Worm (Caenorhabditis elegans) whole organism, L4 larva: ENCODE data around the gene lem-2.

Source experiments
- F26F4.8 ChIP-seq: fragments of 200-800 bp; sonication (Bioruptor generic); conservative IDR thresholded peaks from 2 replicates; pipeline ENCODE4 v1.3.6; 2022; ENCODE audit warnings: missing genetic modification characterization, missing compliant biosample characterization
- F37D6.2 ChIP-seq: sonication (generic microtip); optimal IDR thresholded peaks from 2 replicates; lab custom pipeline; 2016; ENCODE audit warnings: mild to moderate bottlenecking, missing genetic modification characterization, missing compliant biosample characterization
- F49E8.2 ChIP-seq: sonication (generic microtip); optimal IDR thresholded peaks from 2 replicates; lab custom pipeline; 2016; ENCODE audit warnings: missing compliant biosample characterization, mild to moderate bottlenecking, missing genetic modification characterization, borderline replicate concordance
- T26A8.4 ChIP-seq: fragments of 200-800 bp; sonication (Bioruptor generic); IDR thresholded peaks from 2 replicates; pipeline ENCODE4 v1.3.6; 2022; ENCODE audit warnings: missing genetic modification characterization, missing compliant biosample characterization
- Y48G9A.11 ChIP-seq: fragments of 200-800 bp; sonication (Bioruptor generic); IDR thresholded peaks from 2 replicates; pipeline ENCODE4 v1.3.6; 2022; ENCODE audit warnings: missing genetic modification reagents, missing genetic modification characterization, missing compliant biosample characterization
- Y5F2A.4 ChIP-seq: fragments of 200-800 bp; sonication (Bioruptor generic); optimal IDR thresholded peaks from 2 replicates; lab custom pipeline; 2018; ENCODE audit warnings: mild to moderate bottlenecking, missing genetic modification characterization, missing compliant biosample characterization
- Y75B8A.6 ChIP-seq: fragments of 200-800 bp; sonication (Bioruptor generic); IDR thresholded peaks from 2 replicates; pipeline ENCODE4 v1.3.6; 2022; ENCODE audit warnings: missing genetic modification reagents, missing genetic modification characterization, missing compliant biosample characterization
- ZK546.5 ChIP-seq, 2 experiments: sonication (generic microtip); optimal IDR thresholded peaks; 2 replicates each; lab custom pipeline; 2017; ENCODE audit warnings: missing biosample characterization in 2 of 2, missing genetic modification characterization in 2 of 2
- aha-1 ChIP-seq: fragments of 150-350 bp; peaks from one replicate; lab custom pipeline; 2014; ENCODE audit warnings: missing biosample characterization, missing genetic modification characterization
- aly-2 ChIP-seq: sonication (generic microtip); optimal IDR thresholded peaks from 2 replicates; lab custom pipeline; 2018; ENCODE audit warnings: missing biosample characterization, missing genetic modification characterization
- arid-1 ChIP-seq: fragments of 200-800 bp; sonication (Bioruptor generic); conservative IDR thresholded peaks from 2 replicates; pipeline ENCODE4 v1.3.6; 2022; ENCODE audit warnings: missing genetic modification reagents, missing genetic modification characterization, missing compliant biosample characterization
- ceh-32 ChIP-seq: sonication (generic microtip); optimal IDR thresholded peaks from 2 replicates; lab custom pipeline; 2016; ENCODE audit warnings: mild to moderate bottlenecking, missing genetic modification characterization, missing compliant biosample characterization; ENCODE audit not compliant: poor library complexity
- ceh-44 ChIP-seq: fragments of 200-800 bp; sonication (Bioruptor generic); IDR thresholded peaks from 2 replicates; pipeline ENCODE4 v1.3.6; 2022; ENCODE audit warnings: missing genetic modification reagents, missing genetic modification characterization, missing compliant biosample characterization
- cey-2 ChIP-seq: sonication (generic microtip); optimal IDR thresholded peaks from 3 replicates; lab custom pipeline; 2017; ENCODE audit warnings: missing genetic modification characterization, mild to moderate bottlenecking, missing compliant biosample characterization, antibody characterized with exemption, borderline replicate concordance; ENCODE audit not compliant: insufficient read depth
- daf-16 ChIP-seq, 3 experiments: sonication (generic microtip); optimal IDR thresholded peaks; 2 replicates each; lab custom pipeline; 2016 to 2017; ENCODE audit warnings: missing genetic modification characterization in 3 of 3, missing genetic modification reagents in 3 of 3, mild to moderate bottlenecking in 2 of 3, missing compliant biosample characterization in 2 of 3, missing biosample characterization in 1 of 3, moderate library complexity in 1 of 3
- daf-19 ChIP-seq: fragments of 200-800 bp; sonication (Bioruptor generic); conservative IDR thresholded peaks from 2 replicates; pipeline ENCODE4 v1.3.6; 2022; ENCODE audit warnings: missing genetic modification characterization, missing compliant biosample characterization
- daf-8 ChIP-seq: fragments of 200-800 bp; sonication (Bioruptor generic); IDR thresholded peaks from 2 replicates; pipeline ENCODE4 v1.3.6; 2022; ENCODE audit warnings: missing genetic modification characterization, missing compliant biosample characterization
- duxl-1 ChIP-seq: sonication (generic microtip); optimal IDR thresholded peaks from 2 replicates; lab custom pipeline; 2016; ENCODE audit warnings: mild to moderate bottlenecking, missing genetic modification characterization, moderate library complexity, missing compliant biosample characterization; ENCODE audit not compliant: poor library complexity
- dve-1 ChIP-seq: sonication (generic microtip); optimal IDR thresholded peaks from 2 replicates; lab custom pipeline; 2017; ENCODE audit warnings: antibody characterized with exemption, mild to moderate bottlenecking, missing genetic modification characterization, missing compliant biosample characterization; ENCODE audit not compliant: insufficient read depth
- gei-8 ChIP-seq: fragments of 200-800 bp; sonication (Bioruptor generic); optimal IDR thresholded peaks from 2 replicates; lab custom pipeline; 2018; ENCODE audit warnings: mild to moderate bottlenecking, missing genetic modification characterization, missing compliant biosample characterization
- hlh-11 ChIP-seq: fragments of 200-800 bp; sonication (Bioruptor generic); optimal IDR thresholded peaks from 2 replicates; lab custom pipeline; 2018; ENCODE audit warnings: mild to moderate bottlenecking, missing genetic modification characterization, missing compliant biosample characterization
- hlh-30 ChIP-seq: sonication (generic microtip); optimal IDR thresholded peaks from 2 replicates; lab custom pipeline; 2017; ENCODE audit warnings: antibody characterized with exemption, mild to moderate bottlenecking, missing genetic modification characterization, missing compliant biosample characterization; ENCODE audit not compliant: insufficient read depth
- lim-7 ChIP-seq: fragments of 200-800 bp; sonication (Bioruptor generic); IDR thresholded peaks from 2 replicates; pipeline ENCODE4 v1.3.6; 2022; ENCODE audit warnings: missing genetic modification characterization, missing compliant biosample characterization
- lin-13 ChIP-seq: fragments of 150-350 bp; optimal IDR thresholded peaks from 2 replicates; lab custom pipeline; 2014; ENCODE audit warnings: missing biosample characterization, missing genetic modification reagents, missing genetic modification characterization
- lin-15B ChIP-seq: fragments of 150-350 bp; sonication (generic microtip); optimal IDR thresholded peaks from 3 replicates; lab custom pipeline; 2014; ENCODE audit warnings: missing biosample characterization, missing genetic modification characterization
- lin-38 ChIP-seq: fragments of 200-800 bp; sonication (Bioruptor generic); IDR thresholded peaks from 2 replicates; pipeline ENCODE4 v1.3.6; 2022; ENCODE audit warnings: missing genetic modification reagents, missing genetic modification characterization, missing compliant biosample characterization
- mep-1 ChIP-seq: fragments of 150-350 bp; sonication (generic microtip); optimal IDR thresholded peaks from 3 replicates; lab custom pipeline; 2014; ENCODE audit warnings: missing biosample characterization, missing genetic modification characterization
- mes-2 ChIP-seq: sonication (generic microtip); optimal IDR thresholded peaks from 2 replicates; lab custom pipeline; 2016; ENCODE audit warnings: missing genotype, mild to moderate bottlenecking, missing genetic modification characterization, missing compliant biosample characterization; ENCODE audit not compliant: poor library complexity, severe bottlenecking
- mxl-2 ChIP-seq: fragments of 200-800 bp; sonication (Bioruptor generic); conservative IDR thresholded peaks from 2 replicates; pipeline ENCODE4 v1.3.6; 2022; ENCODE audit warnings: missing genetic modification reagents, missing genetic modification characterization, missing compliant biosample characterization
- nhr-102 ChIP-seq: sonication (generic microtip); optimal IDR thresholded peaks from 2 replicates; lab custom pipeline; 2016; ENCODE audit warnings: mild to moderate bottlenecking, missing genetic modification characterization, moderate library complexity, missing compliant biosample characterization
- nhr-11 ChIP-seq: fragments of 150-350 bp; optimal IDR thresholded peaks from 2 replicates; lab custom pipeline; 2014; ENCODE audit warnings: missing biosample characterization, missing genetic modification characterization
- nhr-237 ChIP-seq: sonication (generic microtip); optimal IDR thresholded peaks from 2 replicates; lab custom pipeline; 2017; ENCODE audit warnings: missing biosample characterization, missing genetic modification characterization
- nhr-28 ChIP-seq: fragments of 150-350 bp; optimal IDR thresholded peaks from 2 replicates; lab custom pipeline; 2014; ENCODE audit warnings: missing biosample characterization, missing genetic modification characterization
- nhr-48 ChIP-seq: sonication (generic microtip); optimal IDR thresholded peaks from 2 replicates; lab custom pipeline; 2016; ENCODE audit warnings: mild to moderate bottlenecking, missing genetic modification characterization, missing compliant biosample characterization
- nhr-6 ChIP-seq: fragments of 150-350 bp; optimal IDR thresholded peaks from 2 replicates; lab custom pipeline; 2014; ENCODE audit warnings: missing biosample characterization, missing genetic modification characterization
- nhr-76 ChIP-seq: fragments of 150-350 bp; optimal IDR thresholded peaks from 2 replicates; lab custom pipeline; 2014; ENCODE audit warnings: missing biosample characterization, missing genetic modification characterization
- pqm-1 ChIP-seq: sonication (generic microtip); optimal IDR thresholded peaks from 2 replicates; lab custom pipeline; 2017; ENCODE audit warnings: missing biosample characterization, missing genetic modification characterization
- saeg-2 ChIP-seq: fragments of 200-800 bp; sonication (Bioruptor generic); IDR thresholded peaks from 2 replicates; pipeline ENCODE4 v1.3.6; 2022; ENCODE audit warnings: missing genetic modification reagents, missing genetic modification characterization, missing compliant biosample characterization
- skn-1 ChIP-seq: fragments of 150-350 bp; optimal IDR thresholded peaks from 2 replicates; lab custom pipeline; 2014; ENCODE audit warnings: missing biosample characterization, missing genetic modification characterization
- tag-97 ChIP-seq: fragments of 200-800 bp; sonication (Bioruptor generic); IDR thresholded peaks from 2 replicates; pipeline ENCODE4 v1.3.6; 2022; ENCODE audit warnings: missing genetic modification characterization, missing compliant biosample characterization
- tra-1 ChIP-seq: fragments of 200-800 bp; sonication (Bioruptor generic); IDR thresholded peaks from 2 replicates; pipeline ENCODE4 v1.3.6; 2022; ENCODE audit warnings: missing genetic modification reagents, missing genetic modification characterization, missing compliant biosample characterization
- zfp-2 ChIP-seq: sonication (generic microtip); optimal IDR thresholded peaks from 2 replicates; lab custom pipeline; 2016; ENCODE audit warnings: mild to moderate bottlenecking, missing genetic modification characterization, missing compliant biosample characterization
- zfp-3 ChIP-seq: fragments of 200-800 bp; sonication (Bioruptor generic); conservative IDR thresholded peaks from 2 replicates; pipeline ENCODE4 v1.3.6; 2022; ENCODE audit warnings: missing genetic modification reagents, missing genetic modification characterization, missing compliant biosample characterization
- zip-11 ChIP-seq: fragments of 200-800 bp; sonication (Bioruptor generic); IDR thresholded peaks from 2 replicates; pipeline ENCODE4 v1.3.6; 2022; ENCODE audit warnings: missing genetic modification characterization, missing compliant biosample characterization

Gene lem-2

ce11 chrII:14040204-14040842 is 22.9 kb upstream of the lem-2 start (continued):
- peak; percentile 96 for TF ChIP-seq tra-1 (GFP tag; lab: Robert Waterston, UW)
- peak; percentile 84 for TF ChIP-seq aha-1 (tag; lab: Kevin White, UChicago)
- no peak for TF ChIP-seq nhr-76 (tag; lab: Kevin White, UChicago)
- TF ChIP-seq Y5F2A.4 (GFP tag; lab: Kevin White, UChicago) = no peak
- TF ChIP-seq lin-15B (tag; lab: Kevin White, UChicago) = no peak
- TF ChIP-seq F49E8.2 (tag; lab: Kevin White, UChicago) = no peak
- TF ChIP-seq ceh-44 (GFP tag; lab: Robert Waterston, UW) = no peak
- TF ChIP-seq hlh-30 = peak; percentile 97
- peak; percentile 65; the same call in 1 of the 2 replicates for TF ChIP-seq daf-19 (GFP tag; lab: Robert Waterston, UW)
- TF ChIP-seq aly-2 (tag; lab: Kevin White, UChicago) = no peak
- no peak for TF ChIP-seq Y48G9A.11 (GFP tag; lab: Robert Waterston, UW)
- no peak for TF ChIP-seq nhr-6 (tag; lab: Kevin White, UChicago)
- peak; percentile 94 for TF ChIP-seq saeg-2 (GFP tag; lab: Robert Waterston, UW)
- 0 out of 2 replicates have a peak, but pooled peaks have one; percentile 32 for TF ChIP-seq Y75B8A.6 (GFP tag; lab: Robert Waterston, UW)
- peak; percentile 96 for TF ChIP-seq mep-1 (tag; lab: Kevin White, UChicago)
- no peak for TF ChIP-seq duxl-1 (tag; lab: Kevin White, UChicago)
- TF ChIP-seq tag-97 (GFP tag; lab: Robert Waterston, UW) = no peak
- no peak for TF ChIP-seq lim-7
- peak; percentile 56 for TF ChIP-seq mes-2 (tag; lab: Kevin White, UChicago)
- peak; percentile 40 for TF ChIP-seq cey-2 (tag; lab: Kevin White, UChicago)
- no peak for TF ChIP-seq skn-1 (tag; lab: Kevin White, UChicago)
- TF ChIP-seq mxl-2 (GFP tag; lab: Robert Waterston, UW) = no peak
- TF ChIP-seq ZK546.5 (tag; optimal IDR thresholded peaks at IDR 0.05; lab: Kevin White, UChicago) = no peak
- peak; percentile 93 for TF ChIP-seq nhr-11 (tag; lab: Kevin White, UChicago)
- 0 out of 2 replicates have a peak, but pooled peaks have one; percentile 47 for TF ChIP-seq F26F4.8 (GFP tag; lab: Robert Waterston, UW)
- TF ChIP-seq ceh-32 (tag; lab: Kevin White, UChicago) = peak; percentile 61
- no peak for TF ChIP-seq zfp-3 (GFP tag; lab: Robert Waterston, UW)
- TF ChIP-seq zip-11 (GFP tag; lab: Robert Waterston, UW) = no peak

ce11 chrII:14042836-14043604 is 20.2 kb upstream of the lem-2 start:
- TF ChIP-seq daf-8 (GFP tag; lab: Robert Waterston, UW) (no peak), T26A8.4 (GFP tag; lab: Robert Waterston, UW) (no peak), lin-38 (GFP tag; lab: Robert Waterston, UW) (no peak), lin-13 (GFP tag; lab: Kevin White, UChicago) (peak; percentile 38), hlh-11 (tag; lab: Kevin White, UChicago) (peak; percentile 55), nhr-28 (tag; lab: Kevin White, UChicago) (peak; percentile 42), tag-97 (GFP tag; lab: Robert Waterston, UW) (no peak), arid-1 (GFP tag; lab: Robert Waterston, UW) (0 out of 2 replicates have a peak, but pooled peaks have one; percentile 6), mes-2 (tag; lab: Kevin White, UChicago) (peak; percentile 34), pqm-1 (peak; percentile 33), zfp-2 (tag; lab: Kevin White, UChicago) (no peak), dve-1 (tag; lab: Kevin White, UChicago) (peak; percentile 86), daf-16 (GFP tag; optimal IDR thresholded peaks at IDR 0.05; lab: Kevin White, UChicago) (no peak), daf-16 (tag; optimal IDR thresholded peaks at IDR 0.05; lab: Kevin White, UChicago) (peak; percentile 89), hlh-30 (peak; percentile 59), nhr-102 (tag; lab: Kevin White, UChicago) (peak; percentile 51), cey-2 (tag; lab: Kevin White, UChicago) (no peak), F37D6.2 (tag; lab: Kevin White, UChicago) (no peak), gei-8 (GFP tag; lab: Kevin White, UChicago) (no peak), Y5F2A.4 (GFP tag; lab: Kevin White, UChicago) (no peak), nhr-48 (peak; percentile 3), mxl-2 (GFP tag; lab: Robert Waterston, UW) (peak; percentile 54; the same call in 1 of the 2 replicates), nhr-237 (tag; lab: Kevin White, UChicago) (no peak), mep-1 (tag; lab: Kevin White, UChicago) (peak; percentile 44), aha-1 (tag; lab: Kevin White, UChicago) (peak; percentile 79)
